Worm (Caenorhabditis elegans) whole organism, L3 larva: ENCODE measurements around the gene fbxc-27.

ENCODE experiments used
- R02D3.7 ChIP-seq: fragments of 150-350 bp; optimal IDR thresholded peaks from 2 replicates; lab custom pipeline; 2014; ENCODE audit warnings: missing biosample characterization, missing genetic modification characterization
- aly-2 ChIP-seq: fragments of 150-350 bp; optimal IDR thresholded peaks from 2 replicates; lab custom pipeline; 2014; ENCODE audit warnings: missing biosample characterization, missing genetic modification characterization
- ama-1 ChIP-seq: fragments of 150-350 bp; optimal IDR thresholded peaks from 2 replicates; lab custom pipeline; 2018
- ceh-16 ChIP-seq: sonication (generic microtip); optimal IDR thresholded peaks from 2 replicates; lab custom pipeline; 2017; ENCODE audit warnings: missing biosample characterization, missing genetic modification characterization
- ceh-28 ChIP-seq: fragments of 150-350 bp; optimal IDR thresholded peaks from 2 replicates; lab custom pipeline; 2014; ENCODE audit warnings: missing biosample characterization, missing genetic modification reagents, missing genetic modification characterization
- ceh-82 ChIP-seq: fragments of 150-350 bp; optimal IDR thresholded peaks from 2 replicates; lab custom pipeline; 2014; ENCODE audit warnings: missing biosample characterization, missing genetic modification characterization
- ceh-9 ChIP-seq: sonication (generic microtip); optimal IDR thresholded peaks from 2 replicates; lab custom pipeline; 2018; ENCODE audit warnings: missing biosample characterization, missing genetic modification characterization
- egl-27 ChIP-seq: sonication (generic microtip); optimal IDR thresholded peaks from 4 replicates; lab custom pipeline; 2017; ENCODE audit warnings: missing biosample characterization, missing genetic modification reagents, missing genetic modification characterization
- egl-5 ChIP-seq: fragments of 150-350 bp; optimal IDR thresholded peaks from 2 replicates; lab custom pipeline; 2017; ENCODE audit warnings: missing biosample characterization, missing genetic modification reagents, missing genetic modification characterization, inconsistent platforms
- elt-2 ChIP-seq: sonication (generic microtip); optimal IDR thresholded peaks from 2 replicates; lab custom pipeline; 2016; ENCODE audit warnings: missing genetic modification reagents, mild to moderate bottlenecking, missing genetic modification characterization, missing compliant biosample characterization
- eor-1 ChIP-seq, 2 experiments: fragments of 150-350 bp; optimal IDR thresholded peaks; 2 replicates each; lab custom pipeline; 2014 to 2018; ENCODE audit warnings: missing biosample characterization in 2 of 2, missing genetic modification characterization in 2 of 2
- fkh-10 ChIP-seq: sonication (generic microtip); optimal IDR thresholded peaks from 2 replicates; lab custom pipeline; 2017; ENCODE audit warnings: missing biosample characterization, missing genetic modification reagents, missing genetic modification characterization
- fkh-2 ChIP-seq: fragments of 150-350 bp; optimal IDR thresholded peaks from 2 replicates; lab custom pipeline; 2014; ENCODE audit warnings: missing biosample characterization, missing genetic modification reagents, missing genetic modification characterization
- fos-1 ChIP-seq: fragments of 150-350 bp; optimal IDR thresholded peaks from 2 replicates; lab custom pipeline; 2014; ENCODE audit warnings: missing biosample characterization, missing genetic modification characterization
- hmg-11 ChIP-seq: sonication (generic microtip); optimal IDR thresholded peaks from 2 replicates; lab custom pipeline; 2016; ENCODE audit warnings: missing genetic modification characterization, missing compliant biosample characterization
- lin-15B ChIP-seq: fragments of 150-350 bp; optimal IDR thresholded peaks from 2 replicates; lab custom pipeline; 2014; ENCODE audit warnings: missing biosample characterization, missing genetic modification characterization
- lin-39 ChIP-seq: fragments of 150-350 bp; optimal IDR thresholded peaks from 2 replicates; lab custom pipeline; 2018; ENCODE audit warnings: missing biosample characterization, missing genetic modification reagents, missing genetic modification characterization
- mdl-1 ChIP-seq: fragments of 150-350 bp; optimal IDR thresholded peaks from 2 replicates; lab custom pipeline; 2014; ENCODE audit warnings: missing biosample characterization, missing genetic modification characterization
- nfya-1 ChIP-seq: sonication (generic microtip); optimal IDR thresholded peaks from 2 replicates; lab custom pipeline; 2017; ENCODE audit warnings: missing genetic modification characterization, mild to moderate bottlenecking, missing compliant biosample characterization, antibody characterized with exemption, moderate library complexity; ENCODE audit not compliant: insufficient read depth
- nhr-11 ChIP-seq: fragments of 150-350 bp; optimal IDR thresholded peaks from 2 replicates; lab custom pipeline; 2014; ENCODE audit warnings: missing biosample characterization, missing genetic modification characterization
- nhr-12 ChIP-seq: fragments of 150-350 bp; optimal IDR thresholded peaks from 2 replicates; lab custom pipeline; 2014; ENCODE audit warnings: missing biosample characterization, missing genetic modification characterization
- nhr-23 ChIP-seq: fragments of 150-350 bp; optimal IDR thresholded peaks from 2 replicates; lab custom pipeline; 2014; ENCODE audit warnings: missing biosample characterization, missing genetic modification reagents, missing genetic modification characterization
- nhr-237 ChIP-seq: fragments of 150-350 bp; optimal IDR thresholded peaks from 2 replicates; lab custom pipeline; 2014; ENCODE audit warnings: missing biosample characterization, missing genetic modification characterization
- nhr-25 ChIP-seq: sonication (generic microtip); optimal IDR thresholded peaks from 2 replicates; lab custom pipeline; 2017; ENCODE audit warnings: missing biosample characterization, missing genetic modification characterization
- nhr-28 ChIP-seq: fragments of 150-350 bp; optimal IDR thresholded peaks from 2 replicates; lab custom pipeline; 2014; ENCODE audit warnings: missing biosample characterization, missing genetic modification characterization
- nhr-43 ChIP-seq: sonication (generic microtip); optimal IDR thresholded peaks from 2 replicates; lab custom pipeline; 2016; ENCODE audit warnings: mild to moderate bottlenecking, missing genetic modification characterization, missing compliant biosample characterization; ENCODE audit not compliant: poor library complexity, severe bottlenecking
- nhr-67 ChIP-seq: fragments of 150-350 bp; optimal IDR thresholded peaks from 2 replicates; lab custom pipeline; 2014; ENCODE audit warnings: missing biosample characterization, missing genetic modification characterization
- nhr-76 ChIP-seq: fragments of 150-350 bp; sonication (generic microtip); optimal IDR thresholded peaks from 5 replicates; lab custom pipeline; 2014; ENCODE audit warnings: missing biosample characterization, missing genetic modification characterization
- nhr-77 ChIP-seq: fragments of 150-350 bp; optimal IDR thresholded peaks from 2 replicates; lab custom pipeline; 2014; ENCODE audit warnings: missing biosample characterization, missing genetic modification characterization
- pha-4 ChIP-seq: fragments of 150-350 bp; optimal IDR thresholded peaks from 2 replicates; lab custom pipeline; 2014; ENCODE audit warnings: missing biosample characterization, missing genetic modification reagents, missing genetic modification characterization
- pqm-1 ChIP-seq: fragments of 150-350 bp; optimal IDR thresholded peaks from 2 replicates; lab custom pipeline; 2017; ENCODE audit warnings: missing biosample characterization, missing genetic modification characterization, inconsistent platforms
- sea-2 ChIP-seq: fragments of 150-350 bp; sonication (generic microtip); optimal IDR thresholded peaks from 4 replicates; lab custom pipeline; 2014; ENCODE audit warnings: missing biosample characterization, missing genetic modification reagents, missing genetic modification characterization
- skn-1 ChIP-seq: fragments of 150-350 bp; optimal IDR thresholded peaks from 2 replicates; lab custom pipeline; 2014; ENCODE audit warnings: missing biosample characterization, missing genetic modification characterization
- snpc-4 ChIP-seq: fragments of 150-350 bp; optimal IDR thresholded peaks from 2 replicates; lab custom pipeline; 2014; ENCODE audit warnings: missing biosample characterization, missing genetic modification characterization
- tbx-2 ChIP-seq: sonication (generic microtip); optimal IDR thresholded peaks from 2 replicates; lab custom pipeline; 2016; ENCODE audit warnings: mild to moderate bottlenecking, missing genetic modification characterization, missing compliant biosample characterization
- unc-39 ChIP-seq: sonication (generic microtip); optimal IDR thresholded peaks from 4 replicates; lab custom pipeline; 2017; ENCODE audit warnings: missing biosample characterization, missing genetic modification characterization
- unc-62 ChIP-seq: fragments of 150-350 bp; sonication (generic microtip); optimal IDR thresholded peaks from 4 replicates; lab custom pipeline; 2014; ENCODE audit warnings: missing biosample characterization, missing genetic modification reagents, missing genetic modification characterization
- zag-1 ChIP-seq: fragments of 150-350 bp; optimal IDR thresholded peaks from 2 replicates; lab custom pipeline; 2014; ENCODE audit warnings: missing biosample characterization, missing genetic modification characterization
- ztf-11 ChIP-seq: fragments of 150-350 bp; optimal IDR thresholded peaks from 2 replicates; lab custom pipeline; 2014; ENCODE audit warnings: missing biosample characterization, missing genetic modification characterization
- ztf-4 ChIP-seq: fragments of 150-350 bp; optimal IDR thresholded peaks from 2 replicates; lab custom pipeline; 2014; ENCODE audit warnings: missing biosample characterization, missing genetic modification characterization

Gene fbxc-27

DNA sequence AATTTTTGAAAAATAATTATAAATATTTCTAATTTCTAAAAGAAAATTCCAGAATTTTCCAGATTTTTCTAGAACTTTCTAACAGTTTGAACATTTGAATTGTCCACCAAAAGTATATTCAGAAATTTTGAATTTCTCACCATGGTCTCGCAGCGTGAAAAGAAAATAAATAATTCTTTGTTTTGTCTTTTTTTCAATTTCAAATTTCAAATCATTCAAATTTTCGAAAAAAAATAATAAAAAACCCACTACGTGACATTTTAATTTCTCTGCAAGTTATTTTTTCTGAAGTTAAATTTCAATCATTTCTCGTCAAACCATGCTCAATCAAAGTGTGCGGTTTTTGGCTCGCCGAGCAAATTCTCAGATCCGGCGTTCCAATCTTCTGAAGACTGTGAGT lies 23.1 kb downstream of the fbxc-27 start, which contains the start of gene acs-15:
TSS of gene acs-15 (plus strand) at position 301 of the 400 bp plus-strand sequence.
- TF ChIP-seq nhr-77 (tag; lab: Kevin White, UChicago) (no peak), ztf-4 (tag; lab: Kevin White, UChicago) (no peak)
- TF ChIP-seq, all 47 proteins: peak for 0

DNA sequence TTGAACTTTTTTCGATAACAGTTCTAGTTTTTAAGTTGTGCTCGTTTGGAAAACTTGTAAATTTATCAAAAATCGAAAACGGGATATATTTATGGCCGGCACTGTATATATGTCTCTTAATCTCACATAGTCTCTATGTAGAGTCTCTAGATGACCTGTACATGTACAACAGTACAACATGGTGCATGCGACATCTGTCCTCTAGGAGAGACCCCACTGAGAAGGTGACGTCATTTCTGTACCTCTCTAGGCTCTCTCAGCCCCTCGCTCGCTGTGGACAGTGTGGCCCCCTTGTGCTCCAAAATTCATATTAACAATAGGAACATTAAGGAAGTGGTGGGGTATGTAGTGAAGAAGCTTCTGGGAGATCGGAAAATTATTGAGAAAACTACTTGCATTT lies 27.7 kb downstream of the fbxc-27 start:
- TF ChIP-seq fos-1 (no peak), ceh-82 (no peak), ceh-28 (tag; lab: Kevin White, UChicago) (no peak), nfya-1 (tag; lab: Kevin White, UChicago) (no peak), egl-5 (tag; lab: Kevin White, UChicago) (no peak), hmg-11 (tag; lab: Kevin White, UChicago) (no peak), unc-62 (no peak), egl-27 (tag; lab: Kevin White, UChicago) (no peak), nhr-76 (tag; lab: Kevin White, UChicago) (no peak), nhr-12 (tag; lab: Kevin White, UChicago) (no peak), mdl-1 (tag; lab: Kevin White, UChicago) (no peak), skn-1 (no peak), sea-2 (GFP tag; lab: Kevin White, UChicago) (no peak), nhr-23 (tag; lab: Kevin White, UChicago) (no peak), nhr-28 (tag; lab: Kevin White, UChicago) (no peak)
- TF ChIP-seq, all 47 proteins: peak for 0

DNA sequence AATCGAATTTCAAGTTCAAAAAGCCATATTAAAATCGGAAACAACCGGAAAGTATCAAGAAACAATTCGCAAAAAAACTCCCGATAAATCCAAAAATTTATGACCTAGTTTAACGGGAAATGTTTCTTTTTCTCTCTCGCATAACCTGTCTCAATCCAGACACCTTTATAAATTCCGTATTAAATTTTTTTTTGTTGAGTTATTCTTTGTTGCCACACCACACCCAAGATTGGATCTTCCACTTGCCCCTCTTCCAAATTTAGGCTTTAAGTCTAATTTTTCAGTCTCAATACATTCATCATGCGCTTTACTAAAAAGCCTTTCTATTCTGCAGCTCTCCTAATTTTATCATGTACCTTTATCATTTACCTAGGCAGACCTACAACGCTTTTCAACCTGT lies 29.0 kb downstream of the fbxc-27 start, which contains the start of gene R07C3.3:
TSS of gene R07C3.3 (plus strand) at position 301 of the 400 bp plus-strand sequence.
- TF ChIP-seq hmg-11 (tag; lab: Kevin White, UChicago) (no peak), nhr-43 (tag; lab: Kevin White, UChicago) (no peak), nhr-67 (no peak), eor-1 (tag; optimal IDR thresholded peaks at IDR 0.05; lab: Kevin White, UChicago) (no peak), nfya-1 (tag; lab: Kevin White, UChicago) (no peak), ama-1 (no peak), fos-1 (no peak), mdl-1 (tag; lab: Kevin White, UChicago) (no peak), ztf-11 (no peak), nhr-25 (tag; lab: Kevin White, UChicago) (no peak), nhr-12 (tag; lab: Kevin White, UChicago) (no peak), zag-1 (no peak), pha-4 (tag; lab: Kevin White, UChicago) (no peak), ceh-16 (tag; lab: Kevin White, UChicago) (no peak), ceh-82 (no peak), unc-39 (tag; lab: Kevin White, UChicago) (no peak), lin-39 (tag; lab: Kevin White, UChicago) (no peak), aly-2 (no peak)

DNA sequence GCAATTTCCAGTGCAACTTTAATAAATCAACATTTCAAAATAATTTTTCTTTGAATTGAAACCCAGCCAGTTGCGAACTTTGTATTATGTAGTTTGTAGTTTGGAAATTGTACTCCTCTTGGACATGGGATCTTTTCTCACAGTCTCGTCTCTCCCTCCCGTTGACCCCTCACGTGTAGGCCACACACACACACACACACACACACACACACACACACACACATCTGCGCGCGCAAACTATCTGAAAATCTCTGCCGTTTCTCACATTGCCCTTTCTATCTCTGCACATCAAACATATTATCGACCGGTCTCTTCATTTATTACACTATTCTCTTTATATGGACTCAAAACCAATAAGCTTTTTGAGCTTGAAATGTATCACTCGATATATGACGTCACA lies 31.2 kb downstream of the fbxc-27 start, which contains the start of gene fbxc-36:
TSS of gene fbxc-36 (plus strand) at position 205 of the 400 bp plus-strand sequence.
- TF ChIP-seq unc-62 (no peak), sea-2 (GFP tag; lab: Kevin White, UChicago) (no peak), fos-1 (no peak), snpc-4 (tag; lab: Kevin White, UChicago) (no peak), mdl-1 (tag; lab: Kevin White, UChicago) (no peak), R02D3.7 (tag; lab: Kevin White, UChicago) (no peak), aly-2 (no peak)

DNA sequence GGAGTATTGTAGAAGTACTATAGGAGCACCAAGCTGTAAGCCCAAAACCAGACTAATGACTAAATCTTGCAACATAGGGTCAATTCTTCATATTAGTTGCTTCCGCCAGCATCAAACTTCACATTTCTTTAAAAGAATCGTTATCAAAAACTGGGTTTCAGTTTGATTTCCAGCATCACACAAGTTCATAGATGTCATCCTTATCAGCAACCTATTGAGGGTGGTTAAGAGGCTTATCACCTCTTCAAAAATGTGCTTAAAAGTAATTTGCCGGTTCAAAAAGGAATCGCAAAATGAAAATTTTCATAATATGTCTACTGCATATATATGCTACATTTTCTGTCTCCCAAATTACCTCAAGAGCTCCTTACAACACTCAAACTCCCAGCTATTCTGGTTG lies 34.2 kb downstream of the fbxc-27 start, which contains the start of gene clec-43:
TSS of gene clec-43 (plus strand) at position 294 of the 400 bp plus-strand sequence.
- no peak for TF ChIP-seq ceh-9 (tag; lab: Kevin White, UChicago)
- TF ChIP-seq tbx-2 (tag; lab: Kevin White, UChicago), result no peak
- TF ChIP-seq fkh-2 (tag; lab: Kevin White, UChicago), result no peak
- TF ChIP-seq pqm-1 (tag; lab: Kevin White, UChicago), result peak; percentile 76
- no peak for TF ChIP-seq fkh-10 (GFP tag; lab: Kevin White, UChicago)
- TF ChIP-seq skn-1, result no peak
- TF ChIP-seq nhr-77 (tag; lab: Kevin White, UChicago), result no peak
- no peak for TF ChIP-seq nhr-67
- no peak for TF ChIP-seq nhr-237 (tag; lab: Kevin White, UChicago)
- no peak for TF ChIP-seq ceh-16 (tag; lab: Kevin White, UChicago)
- no peak for TF ChIP-seq nhr-11 (tag; lab: Kevin White, UChicago)
- TF ChIP-seq snpc-4 (tag; lab: Kevin White, UChicago), result no peak
- TF ChIP-seq hmg-11 (tag; lab: Kevin White, UChicago), result no peak
- TF ChIP-seq lin-15B (tag; lab: Kevin White, UChicago), result no peak
- no peak for TF ChIP-seq ztf-4 (tag; lab: Kevin White, UChicago)
- TF ChIP-seq nhr-43 (tag; lab: Kevin White, UChicago), result no peak
- peak; percentile 81 for TF ChIP-seq elt-2 (tag; lab: Kevin White, UChicago)
